Fruit fly (Drosophila melanogaster): ENCODE data around the gene dls.

Gene dls

dm6 chr3L:16221800-16222199 lies 20.7 kb downstream of the dls start:
- no peak for TF ChIP-seq CG3032 (tag; optimal IDR thresholded peaks at IDR 0.05)
- peak; percentile 11 for TF ChIP-seq Eip78C (GFP tag)
- no peak for TF ChIP-seq vri (GFP tag; optimal IDR thresholded peaks at IDR 0.05)
- TF ChIP-seq acj6 (GFP tag; optimal IDR thresholded peaks at IDR 0.05): no peak
- peak; percentile 69 for TF ChIP-seq svp (GFP tag)
- TF ChIP-seq Sox14 (GFP tag; optimal IDR thresholded peaks at IDR 0.05): no peak
- TF ChIP-seq Met (GFP tag; optimal IDR thresholded peaks at IDR 0.05): no peak
- TF ChIP-seq Ets96B (tag; optimal IDR thresholded peaks at IDR 0.05): no peak
- TF ChIP-seq Ets21C (GFP tag; optimal IDR thresholded peaks at IDR 0.05): no peak
- no peak for TF ChIP-seq CG8319 (GFP tag; optimal IDR thresholded peaks at IDR 0.05)

DNA sequence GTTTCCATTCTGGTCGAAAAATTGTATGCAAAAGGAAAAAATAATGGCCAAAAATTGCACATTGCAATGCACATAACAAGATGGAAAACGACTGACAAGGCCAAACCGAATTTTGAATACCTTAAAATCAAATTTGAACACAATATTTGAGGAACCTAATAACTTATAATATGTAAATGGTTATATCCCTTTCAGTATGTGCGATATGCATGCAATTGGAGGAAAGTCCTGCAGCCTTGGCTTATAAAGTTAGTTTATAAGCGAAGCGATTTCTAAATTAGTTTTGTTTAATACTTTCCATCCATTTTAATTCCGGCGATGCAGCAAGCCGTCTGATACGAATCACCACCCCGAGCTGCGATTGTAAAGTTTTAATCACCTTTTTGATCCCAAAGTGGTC lies 24.0 kb downstream of the dls start:
- no peak for TF ChIP-seq Sox14 (GFP tag; optimal IDR thresholded peaks at IDR 0.05)
- no peak for TF ChIP-seq fd85E (GFP tag; optimal IDR thresholded peaks at IDR 0.05)
- TF ChIP-seq CG10669 (GFP tag; optimal IDR thresholded peaks at IDR 0.05): no peak
- no peak for TF ChIP-seq dsx (GFP tag; optimal IDR thresholded peaks at IDR 0.05; ENCODE audit: poor library complexity, severe bottlenecking)
- no peak for TF ChIP-seq CG34406 (GFP tag; optimal IDR thresholded peaks at IDR 0.05)
- no peak for TF ChIP-seq CG6854 (GFP tag; optimal IDR thresholded peaks at IDR 0.05)
- TF ChIP-seq fd59A (GFP tag; optimal IDR thresholded peaks at IDR 0.05): no peak
- TF ChIP-seq svp (GFP tag): peak; percentile 64
- no peak for TF ChIP-seq Gug (GFP tag; IDR thresholded peaks at IDR 0.05)
- TF ChIP-seq Met (GFP tag; optimal IDR thresholded peaks at IDR 0.05): no peak
- TF ChIP-seq Eip78C (GFP tag): peak; percentile 60
- no peak for TF ChIP-seq cyc (GFP tag; optimal IDR thresholded peaks at IDR 0.05)
- TF ChIP-seq CG9139 (GFP tag; optimal IDR thresholded peaks at IDR 0.05): no peak

dm6 chr3L:16228659-16229205 lies 27.6 kb downstream of the dls start, which contains the start of gene Tmx3:
Tmx3 (plus strand) TSS chr3L:16229100.
- TF ChIP-seq spab (GFP tag; optimal IDR thresholded peaks at IDR 0.05) (no peak), fd85E (GFP tag; optimal IDR thresholded peaks at IDR 0.05) (no peak), Hr4 (GFP tag; optimal IDR thresholded peaks at IDR 0.05) (peak; percentile 74), CG10669 (GFP tag; optimal IDR thresholded peaks at IDR 0.05) (peak; percentile 71), CG32006 (GFP tag; optimal IDR thresholded peaks at IDR 0.05) (peak; percentile 86), CG10631 (GFP tag; optimal IDR thresholded peaks at IDR 0.05) (peak; percentile 91), net (GFP tag; optimal IDR thresholded peaks at IDR 0.05) (peak; percentile 75), fkh (GFP tag; optimal IDR thresholded peaks at IDR 0.05) (peak; percentile 98), CG11902 (GFP tag; optimal IDR thresholded peaks at IDR 0.05) (peak; percentile 64), achi (GFP tag; optimal IDR thresholded peaks at IDR 0.05) (peak; percentile 78), CG8319 (GFP tag; optimal IDR thresholded peaks at IDR 0.05) (peak; percentile 44), CG31627 (GFP tag; optimal IDR thresholded peaks at IDR 0.05) (peak; percentile 74), esn (GFP tag; optimal IDR thresholded peaks at IDR 0.05) (peak; percentile 83), Sox102F (GFP tag; optimal IDR thresholded peaks at IDR 0.05) (peak; percentile 58), pdm3 (GFP tag; optimal IDR thresholded peaks at IDR 0.05) (peak; percentile 80), CG7368 (GFP tag; optimal IDR thresholded peaks at IDR 0.05) (peak; percentile 39), CG1621 (tag; optimal IDR thresholded peaks at IDR 0.05) (no peak), Smox (GFP tag; optimal IDR thresholded peaks at IDR 0.05) (no peak), Sox14 (GFP tag; optimal IDR thresholded peaks at IDR 0.05) (peak; percentile 69), svp (GFP tag) (peak; percentile 90), Lpt (GFP tag; optimal IDR thresholded peaks at IDR 0.05) (no peak), CG9139 (GFP tag; optimal IDR thresholded peaks at IDR 0.05) (no peak), CG6808 (GFP tag; optimal IDR thresholded peaks at IDR 0.05) (peak; percentile 53), CG6854 (GFP tag; optimal IDR thresholded peaks at IDR 0.05) (no peak), acj6 (GFP tag; optimal IDR thresholded peaks at IDR 0.05) (peak; percentile 86), Eip78C (GFP tag) (peak; percentile 92), vri (GFP tag; optimal IDR thresholded peaks at IDR 0.05) (no peak), CG11762 (GFP tag; optimal IDR thresholded peaks at IDR 0.05; ENCODE audit: insufficient read depth) (peak; percentile 41), CG6163 (GFP tag; IDR thresholded peaks at IDR 0.05) (peak; percentile 93; the same call in 2 of the 3 replicates), Hr38 (GFP tag; optimal IDR thresholded peaks at IDR 0.05) (no peak), Eip93F (GFP tag; optimal IDR thresholded peaks at IDR 0.05) (peak; percentile 29), eg (GFP tag; IDR thresholded peaks at IDR 0.05) (no peak; the same call in 1 of the 3 replicates), CG8632 (GFP tag; optimal IDR thresholded peaks at IDR 0.05) (peak; percentile 80), dac (GFP tag; optimal IDR thresholded peaks at IDR 0.05) (peak; percentile 65), CG4318 (GFP tag; optimal IDR thresholded peaks at IDR 0.05) (no peak), CG34406 (GFP tag; optimal IDR thresholded peaks at IDR 0.05) (peak; percentile 82), Gug (GFP tag; IDR thresholded peaks at IDR 0.05) (peak; percentile 89), CG8119 (GFP tag; IDR thresholded peaks at IDR 0.05) (peak; percentile 84; the same call in 2 of the 3 replicates), fd59A (GFP tag; optimal IDR thresholded peaks at IDR 0.05) (peak; percentile 52), Eip75B (GFP tag; optimal IDR thresholded peaks at IDR 0.05) (peak; percentile 67)
